Fruit fly (Drosophila melanogaster) whole organism, embryonic: ENCODE results near the gene Syn1.
A peak's percentile ranks its signal among the peaks of the same experiment; 100 is the strongest.

Experiments used
- Adf1 ChIP-seq: fragments of 200-800 bp; sonication (Bioruptor generic); IDR thresholded peaks from 2 replicates; pipeline ENCODE4 v1.3.6; 2022; ENCODE audit warnings: missing biosample characterization, missing genetic modification characterization
- Aef1 ChIP-seq: fragments of 200-800 bp; sonication (Bioruptor generic); IDR thresholded peaks from 3 replicates; pipeline ENCODE4 v1.3.6; 2022; ENCODE audit warnings: missing biosample characterization, missing genetic modification characterization
- Atf-2 ChIP-seq: fragments of 200-800 bp; sonication (Bioruptor generic); optimal IDR thresholded peaks from 2 replicates; lab custom pipeline; 2016; ENCODE audit warnings: missing biosample characterization, missing genetic modification characterization
- Atf3 ChIP-seq: fragments of 200-800 bp; sonication (Bioruptor generic); optimal IDR thresholded peaks from 3 replicates; lab custom pipeline; 2016; ENCODE audit warnings: missing biosample characterization, missing genetic modification characterization
- CG1024 ChIP-seq: fragments of 200-800 bp; sonication (Bioruptor generic); IDR thresholded peaks from 2 replicates; pipeline ENCODE4 v1.3.6; 2022; ENCODE audit warnings: missing biosample characterization, missing genetic modification characterization
- CG10959 ChIP-seq: fragments of 200-800 bp; sonication (Bioruptor generic); IDR thresholded peaks from 2 replicates; pipeline ENCODE4 v1.3.6; 2022; ENCODE audit warnings: missing biosample characterization, missing genetic modification characterization
- CG11247 ChIP-seq: fragments of 200-800 bp; sonication (Bioruptor generic); IDR thresholded peaks from 2 replicates; pipeline ENCODE4 v1.3.6; 2022; ENCODE audit warnings: missing biosample characterization, missing genetic modification characterization
- CG12744 ChIP-seq: fragments of 200-800 bp; sonication (Bioruptor generic); optimal IDR thresholded peaks from 2 replicates; lab custom pipeline; 2016; ENCODE audit warnings: missing biosample characterization, missing genetic modification characterization
- CG13287 ChIP-seq: fragments of 200-800 bp; sonication (Bioruptor generic); IDR thresholded peaks from 2 replicates; pipeline ENCODE4 v1.3.6; 2022; ENCODE audit warnings: missing biosample characterization, missing genetic modification characterization; ENCODE audit not compliant: partially characterized antibody
- CG14860 ChIP-seq: fragments of 200-800 bp; sonication (Bioruptor generic); IDR thresholded peaks from 3 replicates; pipeline ENCODE4 v1.3.6; 2022; ENCODE audit warnings: missing biosample characterization, missing genetic modification characterization; ENCODE audit not compliant: partially characterized antibody
- CG15073 ChIP-seq: fragments of 200-800 bp; sonication (Bioruptor generic); optimal IDR thresholded peaks from 2 replicates; lab custom pipeline; 2016; ENCODE audit warnings: missing biosample characterization, missing genetic modification characterization
- CG15696 ChIP-seq: fragments of 200-800 bp; sonication (Bioruptor generic); optimal IDR thresholded peaks from 2 replicates; lab custom pipeline; 2019; ENCODE audit warnings: missing biosample characterization, mild to moderate bottlenecking, missing genetic modification characterization, moderate library complexity
- CG17359 ChIP-seq: fragments of 200-800 bp; sonication (Bioruptor generic); optimal IDR thresholded peaks from 3 replicates; lab custom pipeline; 2018; ENCODE audit warnings: missing biosample characterization, mild to moderate bottlenecking, missing genetic modification characterization, moderate library complexity
- CG17385 ChIP-seq: fragments of 200-800 bp; sonication (Bioruptor generic); optimal IDR thresholded peaks from 3 replicates; lab custom pipeline; 2018; ENCODE audit warnings: missing biosample characterization, mild to moderate bottlenecking, missing genetic modification characterization
- CG17802 ChIP-seq: fragments of 200-800 bp; sonication (Bioruptor generic); optimal IDR thresholded peaks from 2 replicates; lab custom pipeline; 2018; ENCODE audit warnings: missing biosample characterization, mild to moderate bottlenecking, missing genetic modification characterization, moderate library complexity
- CG2712 ChIP-seq: fragments of 200-800 bp; optimal IDR thresholded peaks from 3 replicates; lab custom pipeline; 2019; ENCODE audit warnings: missing biosample characterization, mild to moderate bottlenecking, missing genetic modification characterization, moderate library complexity
- CG2889 ChIP-seq: fragments of 200-800 bp; sonication (Bioruptor generic); IDR thresholded peaks from 3 replicates; pipeline ENCODE4 v1.3.6; 2022; ENCODE audit warnings: missing biosample characterization, missing genetic modification characterization
- CG32532 ChIP-seq: fragments of 200-800 bp; sonication (Bioruptor generic); IDR thresholded peaks from 2 replicates; pipeline ENCODE4 v1.3.6; 2022; ENCODE audit warnings: missing biosample characterization, missing genetic modification characterization
- CG3281 ChIP-seq: fragments of 200-800 bp; sonication (Bioruptor generic); optimal IDR thresholded peaks from 3 replicates; lab custom pipeline; 2017; ENCODE audit warnings: missing biosample characterization, mild to moderate bottlenecking, missing genetic modification characterization
- CG3726 ChIP-seq: fragments of 200-800 bp; sonication (Bioruptor generic); IDR thresholded peaks from 3 replicates; pipeline ENCODE4, ENCODE4 v1.3.6; 2022; ENCODE audit warnings: missing biosample characterization, missing genetic modification characterization
- CG3838 ChIP-seq: fragments of 200-800 bp; sonication (Bioruptor generic); optimal IDR thresholded peaks from 3 replicates; lab custom pipeline; 2016; ENCODE audit warnings: missing biosample characterization, missing genetic modification characterization
- CG7357 ChIP-seq: fragments of 200-800 bp; sonication (Bioruptor generic); IDR thresholded peaks from 3 replicates; pipeline ENCODE4 v1.3.6; 2022; ENCODE audit warnings: missing biosample characterization, missing genetic modification characterization
- CG7928 ChIP-seq: fragments of 200-800 bp; sonication (Bioruptor generic); optimal IDR thresholded peaks from 2 replicates; lab custom pipeline; 2017; ENCODE audit warnings: missing biosample characterization, mild to moderate bottlenecking, missing genetic modification characterization
- CG7987 ChIP-seq: fragments of 200-800 bp; sonication (Bioruptor generic); optimal IDR thresholded peaks from 2 replicates; lab custom pipeline; 2018; ENCODE audit warnings: missing biosample characterization, mild to moderate bottlenecking, missing genetic modification characterization, moderate library complexity
- Chrac-16 ChIP-seq: fragments of 200-800 bp; sonication (Bioruptor generic); optimal IDR thresholded peaks from 3 replicates; lab custom pipeline; 2016; ENCODE audit warnings: missing biosample characterization, missing genetic modification characterization
- D19A ChIP-seq: fragments of 200-800 bp; optimal IDR thresholded peaks from 3 replicates; lab custom pipeline; 2019; ENCODE audit warnings: missing biosample characterization, mild to moderate bottlenecking, missing genetic modification characterization, moderate library complexity
- Dek ChIP-seq: fragments of 200-800 bp; sonication (Bioruptor generic); optimal IDR thresholded peaks from 3 replicates; lab custom pipeline; 2019; ENCODE audit warnings: missing biosample characterization, mild to moderate bottlenecking, missing genetic modification characterization, moderate library complexity
- Dref ChIP-seq: fragments of 200-800 bp; sonication (Bioruptor generic); IDR thresholded peaks from 2 replicates; pipeline ENCODE4 v1.3.6; 2022; ENCODE audit warnings: missing biosample characterization, missing genetic modification characterization
- HLH4C ChIP-seq: fragments of 200-800 bp; sonication (Bioruptor generic); IDR thresholded peaks from 3 replicates; pipeline ENCODE4 v1.3.6; 2022; ENCODE audit warnings: missing biosample characterization, missing genetic modification characterization; ENCODE audit not compliant: partially characterized antibody
- Hmr ChIP-seq: fragments of 200-800 bp; sonication (Bioruptor generic); optimal IDR thresholded peaks from 3 replicates; lab custom pipeline; 2017; ENCODE audit warnings: mild to moderate bottlenecking, missing biosample characterization, missing genetic modification reagents, missing genetic modification characterization
- Hr78 ChIP-seq, 2 experiments: fragments of 200-800 bp in 1 of 2; fragments of >200 bp in 1 of 2; sonication (Bioruptor generic) in 1 of 2; optimal IDR thresholded peaks; 2 replicates each; lab custom pipeline; 2017 to 2019; ENCODE audit warnings: missing biosample characterization in 2 of 2, missing genetic modification characterization in 2 of 2, mild to moderate bottlenecking in 1 of 2, moderate library complexity in 1 of 2
- Hsf ChIP-seq: fragments of 200-800 bp; sonication (Bioruptor generic); optimal IDR thresholded peaks from 3 replicates; lab custom pipeline; 2016; ENCODE audit warnings: missing biosample characterization, missing genetic modification characterization
- Lpt ChIP-seq: fragments of >200 bp; optimal IDR thresholded peaks from 2 replicates; lab custom pipeline; 2018; ENCODE audit warnings: missing biosample characterization, missing genetic modification characterization
- Ssrp ChIP-seq: fragments of 200-800 bp; sonication (Bioruptor generic); optimal IDR thresholded peaks from 2 replicates; lab custom pipeline; 2018; ENCODE audit warnings: missing biosample characterization, mild to moderate bottlenecking, missing genetic modification characterization, moderate library complexity
- ato ChIP-seq: fragments of 200-800 bp; sonication (Bioruptor generic); IDR thresholded peaks from 2 replicates; pipeline ENCODE4 v1.3.6; 2022; ENCODE audit warnings: missing biosample characterization, missing genetic modification characterization; ENCODE audit not compliant: partially characterized antibody
- az2 ChIP-seq: fragments of 200-800 bp; sonication (Bioruptor generic); optimal IDR thresholded peaks from 3 replicates; lab custom pipeline; 2016; ENCODE audit warnings: missing biosample characterization, missing genetic modification characterization
- bsh ChIP-seq, 2 experiments: fragments of 200-800 bp; sonication (Bioruptor generic); optimal IDR thresholded peaks; 2 replicates each; lab custom pipeline; 2017 to 2018; ENCODE audit warnings: mild to moderate bottlenecking in 2 of 2, missing biosample characterization in 2 of 2, missing genetic modification characterization in 2 of 2, moderate library complexity in 1 of 2
- crc ChIP-seq: fragments of 200-800 bp; sonication (Bioruptor generic); optimal IDR thresholded peaks from 2 replicates; lab custom pipeline; 2016; ENCODE audit warnings: missing biosample characterization, missing genetic modification characterization
- dysf ChIP-seq: fragments of 200-800 bp; sonication (Bioruptor generic); IDR thresholded peaks from 3 replicates; pipeline ENCODE4 v1.3.6; 2022; ENCODE audit warnings: missing biosample characterization, missing genetic modification characterization
- fru ChIP-seq: fragments of >200 bp; optimal IDR thresholded peaks from 2 replicates; lab custom pipeline; 2017
- gce ChIP-seq: fragments of 200-800 bp; sonication (Bioruptor generic); IDR thresholded peaks from 3 replicates; pipeline ENCODE4 v1.3.6; 2022; ENCODE audit warnings: missing biosample characterization, missing genetic modification characterization
- gro ChIP-seq: fragments of 200-800 bp; sonication (Bioruptor generic); optimal IDR thresholded peaks from 2 replicates; lab custom pipeline; 2016; ENCODE audit warnings: missing biosample characterization, missing genetic modification characterization
- gsb ChIP-seq: fragments of 200-800 bp; sonication (Bioruptor generic); IDR thresholded peaks from 2 replicates; pipeline ENCODE4 v1.3.6; 2022; ENCODE audit warnings: missing biosample characterization, missing genetic modification characterization
- lmd ChIP-seq: fragments of 200-800 bp; sonication (Bioruptor generic); IDR thresholded peaks from 2 replicates; pipeline ENCODE4 v1.3.6; 2022; ENCODE audit warnings: missing biosample characterization, missing genetic modification characterization
- pfk ChIP-seq: fragments of 200-800 bp; sonication (Bioruptor generic); optimal IDR thresholded peaks from 2 replicates; lab custom pipeline; 2018; ENCODE audit warnings: missing biosample characterization, mild to moderate bottlenecking, missing genetic modification characterization, moderate library complexity
- sd ChIP-seq: fragments of 200-800 bp; sonication (Bioruptor generic); optimal IDR thresholded peaks from 3 replicates; lab custom pipeline; 2018; ENCODE audit warnings: missing biosample characterization, mild to moderate bottlenecking, missing genetic modification characterization, moderate library complexity
- slbo ChIP-seq: fragments of 200-800 bp; sonication (Bioruptor generic); IDR thresholded peaks from 2 replicates; pipeline ENCODE4 v1.3.6; 2022; ENCODE audit warnings: missing biosample characterization, missing genetic modification characterization
- twi ChIP-seq: fragments of 200-800 bp; optimal IDR thresholded peaks from 2 replicates; lab custom pipeline; 2019; ENCODE audit warnings: missing biosample characterization, mild to moderate bottlenecking, missing genetic modification characterization, moderate library complexity
- tx ChIP-seq: fragments of 200-800 bp; sonication (Bioruptor generic); optimal IDR thresholded peaks from 2 replicates; lab custom pipeline; 2016; ENCODE audit warnings: missing biosample characterization, missing genetic modification characterization
- unpg ChIP-seq: fragments of 200-800 bp; sonication (Bioruptor generic); optimal IDR thresholded peaks from 3 replicates; lab custom pipeline; 2018; ENCODE audit warnings: missing biosample characterization, mild to moderate bottlenecking, missing genetic modification characterization, moderate library complexity

Gene Syn1

dm6 chr3L:21738175-21739016, 31.9 kb downstream of the Syn1 start, which contains the start of gene CG14567 (continued):
- TF ChIP-seq pfk (GFP tag; lab: Kevin White, UChicago) = no peak
- no peak for TF ChIP-seq crc (GFP tag; lab: Kevin White, UChicago)
- peak; percentile 46; the same call in 1 of the 3 replicates for TF ChIP-seq dysf
- TF ChIP-seq CG11247 (GFP tag; lab: Robert Waterston, UW) = peak; percentile 48; the same call in 1 of the 2 replicates
- TF ChIP-seq Lpt (GFP tag; lab: Kevin White, UChicago) = no peak
- 0 out of 3 replicates have a peak, but pooled peaks have one; percentile 13 for TF ChIP-seq Aef1
- TF ChIP-seq CG17802 (tag; lab: Kevin White, UChicago) = no peak
- no peak for TF ChIP-seq tx (GFP tag; lab: Kevin White, UChicago)
- no peak for TF ChIP-seq Atf3 (GFP tag; lab: Kevin White, UChicago)
- no peak for TF ChIP-seq CG12744 (GFP tag; lab: Kevin White, UChicago)
- no peak for TF ChIP-seq gro
- TF ChIP-seq az2 (GFP tag; lab: Kevin White, UChicago) = peak; percentile 48
- no peak for TF ChIP-seq Dref (GFP tag; lab: Robert Waterston, UW)
- no peak for TF ChIP-seq CG7357 (GFP tag; lab: Robert Waterston, UW)
- no peak for TF ChIP-seq CG7928 (GFP tag; lab: Kevin White, UChicago)
- TF ChIP-seq Atf-2 = no peak
- TF ChIP-seq Adf1 (GFP tag; lab: Robert Waterston, UW) = no peak
- TF ChIP-seq CG14860 (GFP tag; lab: Robert Waterston, UW) = no peak
- no peak for TF ChIP-seq gsb
- TF ChIP-seq CG3726 = no peak
- no peak for TF ChIP-seq Hsf (GFP tag; lab: Kevin White, UChicago)
- TF ChIP-seq CG17359 (tag; lab: Kevin White, UChicago) = no peak
- no peak for TF ChIP-seq CG10959 (GFP tag; lab: Robert Waterston, UW)
- 0 out of 3 replicates have a peak, but pooled peaks have one; percentile 42 for TF ChIP-seq gce (GFP tag; lab: Robert Waterston, UW)
- TF ChIP-seq CG17385 (GFP tag; lab: Kevin White, UChicago) = peak; percentile 5
- peak; percentile 36; the same call in 1 of the 2 replicates for TF ChIP-seq lmd (GFP tag; lab: Robert Waterston, UW)
- TF ChIP-seq slbo (GFP tag; lab: Robert Waterston, UW) = peak; percentile 63
- TF ChIP-seq Hmr (GFP tag; lab: Kevin White, UChicago) = no peak
- no peak for TF ChIP-seq CG2889 (GFP tag; lab: Robert Waterston, UW)
- TF ChIP-seq Dek (tag; lab: Kevin White, UChicago) = no peak
- TF ChIP-seq fru (lab: Kevin White, UChicago) = no peak
- TF ChIP-seq CG13287 (GFP tag; lab: Robert Waterston, UW) = no peak
- no peak for TF ChIP-seq CG15696
- peak in 1 of 2 experiments; percentile 55 for TF ChIP-seq bsh (GFP tag; optimal IDR thresholded peaks at IDR 0.05; lab: Kevin White, UChicago)
- TF ChIP-seq CG15073 (GFP tag; lab: Kevin White, UChicago) = no peak
- TF ChIP-seq D19A (tag; lab: Kevin White, UChicago) = no peak
- no peak for TF ChIP-seq CG3281 (GFP tag; lab: Kevin White, UChicago)
- no peak for TF ChIP-seq twi (tag; lab: Kevin White, UChicago)
- TF ChIP-seq sd (tag; lab: Kevin White, UChicago) = no peak
- TF ChIP-seq CG2712 (tag; lab: Kevin White, UChicago) = peak; percentile 43
- TF ChIP-seq Hr78 (GFP tag; optimal IDR thresholded peaks at IDR 0.05; lab: Kevin White, UChicago) = no peak
- TF ChIP-seq unpg (GFP tag; lab: Kevin White, UChicago) = peak; percentile 48
- peak; percentile 14 for TF ChIP-seq Ssrp (tag; lab: Kevin White, UChicago)
- TF ChIP-seq CG7987 (GFP tag; lab: Kevin White, UChicago) = no peak
- peak; percentile 12 for TF ChIP-seq Chrac-16 (GFP tag; lab: Kevin White, UChicago)
- peak; percentile 54 for TF ChIP-seq CG32532 (GFP tag; lab: Robert Waterston, UW)
- no peak for TF ChIP-seq CG1024
- TF ChIP-seq ato = no peak
- TF ChIP-seq HLH4C (GFP tag; lab: Robert Waterston, UW) = no peak
- TF ChIP-seq CG3838 (GFP tag; lab: Kevin White, UChicago) = no peak
